Fruit fly (Drosophila melanogaster): ENCODE results near the gene MnM.

Gene MnM

dm6 chr3L:3127544-3127943 is 50.8 kb downstream of the MnM start, which contains the start of gene promL:
TSS of gene promL (minus strand) at chr3L:3127724.
- TF ChIP-seq CG4318 (GFP tag; optimal IDR thresholded peaks at IDR 0.05) (no peak), CG6276 (GFP tag; optimal IDR thresholded peaks at IDR 0.05) (no peak), Eip78C (GFP tag) (peak; percentile 87), CG3032 (tag; optimal IDR thresholded peaks at IDR 0.05) (peak; percentile 21), Met (GFP tag; optimal IDR thresholded peaks at IDR 0.05) (peak; percentile 54), CG8319 (GFP tag; optimal IDR thresholded peaks at IDR 0.05) (no peak), eg (GFP tag; IDR thresholded peaks at IDR 0.05) (peak; percentile 62; the same call in 2 of the 3 replicates), CG8119 (GFP tag; IDR thresholded peaks at IDR 0.05) (0 out of 3 replicates have a peak, but pooled peaks have one; percentile 13), CG31627 (GFP tag; optimal IDR thresholded peaks at IDR 0.05) (peak; percentile 27), Hr39 (GFP tag; optimal IDR thresholded peaks at IDR 0.05) (peak; percentile 16), CG32006 (GFP tag; optimal IDR thresholded peaks at IDR 0.05) (no peak), vri (GFP tag; optimal IDR thresholded peaks at IDR 0.05) (peak; percentile 30), net (GFP tag; optimal IDR thresholded peaks at IDR 0.05) (peak; percentile 39), Lpt (GFP tag; optimal IDR thresholded peaks at IDR 0.05) (no peak), CG16779 (tag; optimal IDR thresholded peaks at IDR 0.05) (peak; percentile 29), Smox (GFP tag; optimal IDR thresholded peaks at IDR 0.05) (no peak), Gug (GFP tag; IDR thresholded peaks at IDR 0.05) (no peak), CG6163 (GFP tag; IDR thresholded peaks at IDR 0.05) (peak; percentile 74), CG1621 (tag; optimal IDR thresholded peaks at IDR 0.05) (peak; percentile 88), dac (GFP tag; optimal IDR thresholded peaks at IDR 0.05) (peak; percentile 0), dsx (GFP tag; optimal IDR thresholded peaks at IDR 0.05; ENCODE audit: poor library complexity, severe bottlenecking) (peak; percentile 72), Sox102F (GFP tag; optimal IDR thresholded peaks at IDR 0.05) (peak; percentile 53), lz (GFP tag; optimal IDR thresholded peaks at IDR 0.05) (peak; percentile 56), CG34406 (GFP tag; optimal IDR thresholded peaks at IDR 0.05) (no peak), fkh (GFP tag; optimal IDR thresholded peaks at IDR 0.05) (peak; percentile 38), Hr4 (GFP tag; optimal IDR thresholded peaks at IDR 0.05) (no peak), fd59A (GFP tag; optimal IDR thresholded peaks at IDR 0.05) (no peak), topi (GFP tag; optimal IDR thresholded peaks at IDR 0.05) (peak; percentile 55), Eip75B (GFP tag; optimal IDR thresholded peaks at IDR 0.05) (peak; percentile 64), ss (GFP tag; optimal IDR thresholded peaks at IDR 0.05) (peak; percentile 44 to 49), salr (GFP tag; optimal IDR thresholded peaks at IDR 0.05) (peak in 1 of 2 experiments; percentile 8), pdm3 (GFP tag; optimal IDR thresholded peaks at IDR 0.05) (no peak), CG10631 (GFP tag; optimal IDR thresholded peaks at IDR 0.05) (no peak), Ets21C (GFP tag; optimal IDR thresholded peaks at IDR 0.05) (peak; percentile 19), svp (GFP tag) (no peak), esn (GFP tag; optimal IDR thresholded peaks at IDR 0.05) (peak; percentile 65), CG6808 (GFP tag; optimal IDR thresholded peaks at IDR 0.05) (peak; percentile 6), Blimp-1 (GFP tag; optimal IDR thresholded peaks at IDR 0.05) (no peak), Ets96B (tag; optimal IDR thresholded peaks at IDR 0.05) (no peak), Hr38 (GFP tag; optimal IDR thresholded peaks at IDR 0.05) (no peak), CG10669 (GFP tag; optimal IDR thresholded peaks at IDR 0.05) (peak; percentile 6), cyc (GFP tag; optimal IDR thresholded peaks at IDR 0.05) (peak; percentile 32), CG3919 (GFP tag; optimal IDR thresholded peaks at IDR 0.05) (peak; percentile 38), Sox14 (GFP tag; optimal IDR thresholded peaks at IDR 0.05) (peak; percentile 78), CG6792 (GFP tag; optimal IDR thresholded peaks at IDR 0.05) (no peak), CG15336 (GFP tag; IDR thresholded peaks at IDR 0.05) (peak; percentile 20; the same call in 1 of the 2 replicates), CG11902 (GFP tag; optimal IDR thresholded peaks at IDR 0.05) (no peak), CG8632 (GFP tag; optimal IDR thresholded peaks at IDR 0.05) (peak; percentile 19), CG6854 (GFP tag; optimal IDR thresholded peaks at IDR 0.05) (peak; percentile 54), Eip93F (GFP tag; optimal IDR thresholded peaks at IDR 0.05) (no peak)

Data from whole organism, prepupa.